Worm (Caenorhabditis elegans) whole organism, L4 larva: ENCODE data around the gene twk-20.

Experiments used
- F49E8.2 ChIP-seq: sonication (generic microtip); optimal IDR thresholded peaks from 2 replicates; lab custom pipeline; 2016; ENCODE audit warnings: missing compliant biosample characterization, mild to moderate bottlenecking, missing genetic modification characterization, borderline replicate concordance
- ctbp-1 ChIP-seq: fragments of 200-800 bp; sonication (Bioruptor generic); IDR thresholded peaks from 2 replicates; pipeline ENCODE4 v1.3.6; 2022; ENCODE audit warnings: missing genetic modification reagents, missing genetic modification characterization, missing compliant biosample characterization
- madf-9 ChIP-seq: fragments of 200-800 bp; sonication (Bioruptor generic); conservative IDR thresholded peaks from 2 replicates; pipeline ENCODE4 v1.3.6; 2022; ENCODE audit warnings: missing genetic modification reagents, missing genetic modification characterization, missing compliant biosample characterization
- nhr-10 ChIP-seq: fragments of 150-350 bp; optimal IDR thresholded peaks from 2 replicates; lab custom pipeline; 2014; ENCODE audit warnings: missing biosample characterization, missing genetic modification characterization
- skn-1 ChIP-seq: fragments of 150-350 bp; optimal IDR thresholded peaks from 2 replicates; lab custom pipeline; 2014; ENCODE audit warnings: missing biosample characterization, missing genetic modification characterization
- tra-1 ChIP-seq: fragments of 200-800 bp; sonication (Bioruptor generic); IDR thresholded peaks from 2 replicates; pipeline ENCODE4 v1.3.6; 2022; ENCODE audit warnings: missing genetic modification reagents, missing genetic modification characterization, missing compliant biosample characterization
- zag-1 ChIP-seq: fragments of 150-350 bp; optimal IDR thresholded peaks from 2 replicates; lab custom pipeline; 2014; ENCODE audit warnings: missing biosample characterization, missing genetic modification characterization

DNA sequence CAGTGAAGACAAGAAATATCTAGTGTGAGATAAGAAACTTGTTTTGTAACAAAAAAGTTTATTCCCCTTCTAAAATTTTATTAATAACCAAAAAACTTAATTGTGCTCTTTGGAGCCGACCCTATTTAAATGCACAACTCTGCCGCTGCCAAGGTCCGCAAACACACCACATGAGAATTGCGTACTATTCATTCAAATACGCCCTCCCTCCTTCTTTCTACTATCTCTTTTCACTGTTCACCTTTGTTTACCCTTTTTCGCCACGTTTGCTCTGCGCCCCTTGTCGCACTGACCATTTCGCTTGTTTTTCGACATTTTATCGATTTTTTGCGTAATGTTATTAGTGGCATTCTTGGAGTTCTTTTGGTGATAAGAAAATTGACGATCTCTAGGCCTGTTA, 30.0 kb downstream of the twk-20 start:
- TF ChIP-seq ctbp-1 (GFP tag; lab: Robert Waterston, UW) (no peak), tra-1 (GFP tag; lab: Robert Waterston, UW) (no peak), madf-9 (GFP tag; lab: Robert Waterston, UW) (no peak), nhr-10 (tag; lab: Kevin White, UChicago) (no peak), skn-1 (tag; lab: Kevin White, UChicago) (no peak), F49E8.2 (tag; lab: Kevin White, UChicago) (no peak), zag-1 (no peak)
